Worm (Caenorhabditis elegans) whole organism, L3 larva: ENCODE data around the gene T26C5.5.
A peak's percentile ranks its signal among the peaks of the same experiment; 100 is the strongest.

Experiments used
- R02D3.7 ChIP-seq: fragments of 150-350 bp; optimal IDR thresholded peaks from 2 replicates; lab custom pipeline; 2014; ENCODE audit warnings: missing biosample characterization, missing genetic modification characterization
- ZK546.5 ChIP-seq: sonication (generic microtip); optimal IDR thresholded peaks from 2 replicates; lab custom pipeline; 2017; ENCODE audit warnings: missing biosample characterization, missing genetic modification characterization
- aly-2 ChIP-seq: fragments of 150-350 bp; optimal IDR thresholded peaks from 2 replicates; lab custom pipeline; 2014; ENCODE audit warnings: missing biosample characterization, missing genetic modification characterization
- ama-1 ChIP-seq: fragments of 150-350 bp; optimal IDR thresholded peaks from 2 replicates; lab custom pipeline; 2018
- ceh-16 ChIP-seq: sonication (generic microtip); optimal IDR thresholded peaks from 2 replicates; lab custom pipeline; 2017; ENCODE audit warnings: missing biosample characterization, missing genetic modification characterization
- ceh-28 ChIP-seq: fragments of 150-350 bp; optimal IDR thresholded peaks from 2 replicates; lab custom pipeline; 2014; ENCODE audit warnings: missing biosample characterization, missing genetic modification reagents, missing genetic modification characterization
- ceh-82 ChIP-seq: fragments of 150-350 bp; optimal IDR thresholded peaks from 2 replicates; lab custom pipeline; 2014; ENCODE audit warnings: missing biosample characterization, missing genetic modification characterization
- ceh-9 ChIP-seq: sonication (generic microtip); optimal IDR thresholded peaks from 2 replicates; lab custom pipeline; 2018; ENCODE audit warnings: missing biosample characterization, missing genetic modification characterization
- daf-12 ChIP-seq: fragments of 150-350 bp; optimal IDR thresholded peaks from 2 replicates; lab custom pipeline; 2014; ENCODE audit warnings: missing biosample characterization, missing genetic modification reagents, missing genetic modification characterization
- egl-27 ChIP-seq: sonication (generic microtip); optimal IDR thresholded peaks from 4 replicates; lab custom pipeline; 2017; ENCODE audit warnings: missing biosample characterization, missing genetic modification reagents, missing genetic modification characterization
- egl-5 ChIP-seq: fragments of 150-350 bp; optimal IDR thresholded peaks from 2 replicates; lab custom pipeline; 2017; ENCODE audit warnings: missing biosample characterization, missing genetic modification reagents, missing genetic modification characterization, inconsistent platforms
- elt-2 ChIP-seq: sonication (generic microtip); optimal IDR thresholded peaks from 2 replicates; lab custom pipeline; 2016; ENCODE audit warnings: missing genetic modification reagents, mild to moderate bottlenecking, missing genetic modification characterization, missing compliant biosample characterization
- elt-3 ChIP-seq, 3 experiments: fragments of 150-350 bp in 1 of 3; sonication (generic microtip) in 2 of 3; optimal IDR thresholded peaks; 2 replicates in 2 of 3; 4 replicates in 1 of 3; lab custom pipeline; 2014 to 2017; ENCODE audit warnings: missing biosample characterization in 3 of 3, missing genetic modification characterization in 3 of 3
- eor-1 ChIP-seq, 2 experiments: fragments of 150-350 bp; optimal IDR thresholded peaks; 2 replicates each; lab custom pipeline; 2014 to 2018; ENCODE audit warnings: missing biosample characterization in 2 of 2, missing genetic modification characterization in 2 of 2
- fkh-2 ChIP-seq: fragments of 150-350 bp; optimal IDR thresholded peaks from 2 replicates; lab custom pipeline; 2014; ENCODE audit warnings: missing biosample characterization, missing genetic modification reagents, missing genetic modification characterization
- fos-1 ChIP-seq: fragments of 150-350 bp; optimal IDR thresholded peaks from 2 replicates; lab custom pipeline; 2014; ENCODE audit warnings: missing biosample characterization, missing genetic modification characterization
- hmg-11 ChIP-seq: sonication (generic microtip); optimal IDR thresholded peaks from 2 replicates; lab custom pipeline; 2016; ENCODE audit warnings: missing genetic modification characterization, missing compliant biosample characterization
- lin-15B ChIP-seq: fragments of 150-350 bp; optimal IDR thresholded peaks from 2 replicates; lab custom pipeline; 2014; ENCODE audit warnings: missing biosample characterization, missing genetic modification characterization
- lin-39 ChIP-seq: fragments of 150-350 bp; optimal IDR thresholded peaks from 2 replicates; lab custom pipeline; 2018; ENCODE audit warnings: missing biosample characterization, missing genetic modification reagents, missing genetic modification characterization
- lsy-12 ChIP-seq: sonication (generic microtip); optimal IDR thresholded peaks from 2 replicates; lab custom pipeline; 2016; ENCODE audit warnings: mild to moderate bottlenecking, missing genetic modification characterization, missing compliant biosample characterization
- mml-1 ChIP-seq: fragments of 150-350 bp; sonication (generic microtip); optimal IDR thresholded peaks from 3 replicates; lab custom pipeline; 2014; ENCODE audit warnings: missing biosample characterization, missing genetic modification characterization
- nfya-1 ChIP-seq: sonication (generic microtip); optimal IDR thresholded peaks from 2 replicates; lab custom pipeline; 2017; ENCODE audit warnings: missing genetic modification characterization, mild to moderate bottlenecking, missing compliant biosample characterization, antibody characterized with exemption, moderate library complexity; ENCODE audit not compliant: insufficient read depth
- nhr-11 ChIP-seq: fragments of 150-350 bp; optimal IDR thresholded peaks from 2 replicates; lab custom pipeline; 2014; ENCODE audit warnings: missing biosample characterization, missing genetic modification characterization
- nhr-12 ChIP-seq: fragments of 150-350 bp; optimal IDR thresholded peaks from 2 replicates; lab custom pipeline; 2014; ENCODE audit warnings: missing biosample characterization, missing genetic modification characterization
- nhr-23 ChIP-seq: fragments of 150-350 bp; optimal IDR thresholded peaks from 2 replicates; lab custom pipeline; 2014; ENCODE audit warnings: missing biosample characterization, missing genetic modification reagents, missing genetic modification characterization
- nhr-25 ChIP-seq: sonication (generic microtip); optimal IDR thresholded peaks from 2 replicates; lab custom pipeline; 2017; ENCODE audit warnings: missing biosample characterization, missing genetic modification characterization
- nhr-28 ChIP-seq: fragments of 150-350 bp; optimal IDR thresholded peaks from 2 replicates; lab custom pipeline; 2014; ENCODE audit warnings: missing biosample characterization, missing genetic modification characterization
- nhr-43 ChIP-seq: sonication (generic microtip); optimal IDR thresholded peaks from 2 replicates; lab custom pipeline; 2016; ENCODE audit warnings: mild to moderate bottlenecking, missing genetic modification characterization, missing compliant biosample characterization; ENCODE audit not compliant: poor library complexity, severe bottlenecking
- nhr-76 ChIP-seq: fragments of 150-350 bp; sonication (generic microtip); optimal IDR thresholded peaks from 5 replicates; lab custom pipeline; 2014; ENCODE audit warnings: missing biosample characterization, missing genetic modification characterization
- nhr-77 ChIP-seq: fragments of 150-350 bp; optimal IDR thresholded peaks from 2 replicates; lab custom pipeline; 2014; ENCODE audit warnings: missing biosample characterization, missing genetic modification characterization
- pha-4 ChIP-seq: fragments of 150-350 bp; optimal IDR thresholded peaks from 2 replicates; lab custom pipeline; 2014; ENCODE audit warnings: missing biosample characterization, missing genetic modification reagents, missing genetic modification characterization
- pqm-1 ChIP-seq: fragments of 150-350 bp; optimal IDR thresholded peaks from 2 replicates; lab custom pipeline; 2017; ENCODE audit warnings: missing biosample characterization, missing genetic modification characterization, inconsistent platforms
- skn-1 ChIP-seq: fragments of 150-350 bp; optimal IDR thresholded peaks from 2 replicates; lab custom pipeline; 2014; ENCODE audit warnings: missing biosample characterization, missing genetic modification characterization
- tbx-2 ChIP-seq: sonication (generic microtip); optimal IDR thresholded peaks from 2 replicates; lab custom pipeline; 2016; ENCODE audit warnings: mild to moderate bottlenecking, missing genetic modification characterization, missing compliant biosample characterization
- unc-39 ChIP-seq: sonication (generic microtip); optimal IDR thresholded peaks from 4 replicates; lab custom pipeline; 2017; ENCODE audit warnings: missing biosample characterization, missing genetic modification characterization
- unc-62 ChIP-seq: fragments of 150-350 bp; sonication (generic microtip); optimal IDR thresholded peaks from 4 replicates; lab custom pipeline; 2014; ENCODE audit warnings: missing biosample characterization, missing genetic modification reagents, missing genetic modification characterization
- zag-1 ChIP-seq: fragments of 150-350 bp; optimal IDR thresholded peaks from 2 replicates; lab custom pipeline; 2014; ENCODE audit warnings: missing biosample characterization, missing genetic modification characterization
- ztf-4 ChIP-seq: fragments of 150-350 bp; optimal IDR thresholded peaks from 2 replicates; lab custom pipeline; 2014; ENCODE audit warnings: missing biosample characterization, missing genetic modification characterization

Gene T26C5.5

DNA sequence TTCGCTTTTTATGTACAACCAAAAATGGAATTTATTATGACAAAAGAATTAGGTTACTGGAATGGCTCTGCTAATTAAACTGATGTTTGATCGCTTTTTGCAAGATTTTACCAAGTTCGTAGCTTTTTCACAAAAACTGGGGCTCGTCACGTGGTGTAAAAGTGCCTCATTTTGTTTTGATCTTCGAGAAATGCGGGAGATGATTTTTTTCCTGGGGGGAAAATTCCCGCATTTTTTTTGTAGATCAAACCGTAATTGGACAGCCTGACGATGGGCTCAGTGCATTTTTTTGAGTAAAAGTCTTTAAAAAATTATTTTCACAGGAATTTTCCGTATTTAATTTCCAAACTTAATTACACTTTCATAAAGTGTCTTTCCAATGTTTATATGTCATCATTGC, 42.6 kb upstream of the T26C5.5 start:
- TF ChIP-seq R02D3.7 (tag; lab: Kevin White, UChicago): no peak
- TF ChIP-seq nhr-25 (tag; lab: Kevin White, UChicago): no peak
- TF ChIP-seq nhr-23: no peak
- no peak for TF ChIP-seq hmg-11 (tag; lab: Kevin White, UChicago)
- no peak for TF ChIP-seq zag-1 (tag; lab: Kevin White, UChicago)
- TF ChIP-seq daf-12 (tag; lab: Kevin White, UChicago): no peak
- no peak for TF ChIP-seq nhr-28 (tag; lab: Kevin White, UChicago)
- TF ChIP-seq ztf-4: no peak
- no peak for TF ChIP-seq nfya-1 (tag; lab: Kevin White, UChicago)
- no peak for TF ChIP-seq ceh-82 (tag; lab: Kevin White, UChicago)
- TF ChIP-seq pha-4: no peak
- TF ChIP-seq skn-1 (tag; lab: Kevin White, UChicago): no peak
- no peak for TF ChIP-seq elt-2 (tag; lab: Kevin White, UChicago)

ce11 chrII:9285171-9286025, 38.9 kb upstream of the T26C5.5 start, which contains the start of gene mtrr-1:
mtrr-1 (plus strand) TSS chrII:9285975.
- no peak for TF ChIP-seq lin-15B (tag; lab: Kevin White, UChicago)
- TF ChIP-seq nhr-12 (tag; lab: Kevin White, UChicago): no peak
- no peak for TF ChIP-seq skn-1 (tag; lab: Kevin White, UChicago)
- no peak for TF ChIP-seq elt-3 (tag; optimal IDR thresholded peaks at IDR 0.05; lab: Kevin White, UChicago)
- no peak for TF ChIP-seq egl-27 (tag; lab: Kevin White, UChicago)
- TF ChIP-seq ama-1: peak; percentile 89
- TF ChIP-seq pha-4: no peak
- peak; percentile 34 for TF ChIP-seq lin-39 (tag; lab: Kevin White, UChicago)
- no peak for TF ChIP-seq ZK546.5 (tag; lab: Kevin White, UChicago)
- peak; percentile 38 for TF ChIP-seq nhr-25 (tag; lab: Kevin White, UChicago)
- peak; percentile 4 for TF ChIP-seq pqm-1
- TF ChIP-seq nfya-1 (tag; lab: Kevin White, UChicago): peak; percentile 55
- peak; percentile 10 for TF ChIP-seq ceh-28 (tag; lab: Kevin White, UChicago)
- peak; percentile 25 for TF ChIP-seq nhr-43
- no peak for TF ChIP-seq fos-1 (tag; lab: Kevin White, UChicago)
- TF ChIP-seq nhr-23: peak; percentile 44
- TF ChIP-seq daf-12 (tag; lab: Kevin White, UChicago): no peak

- TF ChIP-seq nhr-76 (tag; lab: Kevin White, UChicago) (peak; percentile 7), lin-15B (tag; lab: Kevin White, UChicago) (no peak), R02D3.7 (tag; lab: Kevin White, UChicago) (no peak), elt-3 (tag; optimal IDR thresholded peaks at IDR 0.05; lab: Kevin White, UChicago) (no peak), pha-4 (peak; percentile 71), ama-1 (peak; percentile 19), ztf-4 (peak; percentile 34), elt-2 (tag; lab: Kevin White, UChicago) (peak; percentile 19), nfya-1 (tag; lab: Kevin White, UChicago) (peak; percentile 81), nhr-25 (tag; lab: Kevin White, UChicago) (peak; percentile 19), pqm-1 (peak; percentile 72)
Measured at ce11 chrII:9284358-9285170, 38.0 kb upstream of the T26C5.5 start.

ce11 chrII:9283668-9284357, 37.3 kb upstream of the T26C5.5 start:
- TF ChIP-seq ama-1: peak; percentile 24
- TF ChIP-seq unc-39: no peak
- peak; percentile 71 for TF ChIP-seq ceh-28 (tag; lab: Kevin White, UChicago)
- peak; percentile 82 for TF ChIP-seq pha-4
- peak; percentile 29 for TF ChIP-seq mml-1
- no peak for TF ChIP-seq unc-62 (GFP tag; lab: Kevin White, UChicago)
- TF ChIP-seq egl-27 (tag; lab: Kevin White, UChicago): peak; percentile 29
- peak; percentile 54 for TF ChIP-seq lsy-12
- TF ChIP-seq zag-1 (tag; lab: Kevin White, UChicago): no peak
- TF ChIP-seq nhr-23: peak; percentile 84
- TF ChIP-seq nhr-11 (tag; lab: Kevin White, UChicago): peak; percentile 8
- no peak for TF ChIP-seq hmg-11 (tag; lab: Kevin White, UChicago)
- no peak for TF ChIP-seq R02D3.7 (tag; lab: Kevin White, UChicago)
- TF ChIP-seq ztf-4: no peak
- TF ChIP-seq ceh-9 (tag; lab: Kevin White, UChicago): no peak
- TF ChIP-seq eor-1 (tag; optimal IDR thresholded peaks at IDR 0.05; lab: Kevin White, UChicago): no peak
- TF ChIP-seq tbx-2 (tag; lab: Kevin White, UChicago): no peak
- no peak for TF ChIP-seq lin-15B (tag; lab: Kevin White, UChicago)
- no peak for TF ChIP-seq ZK546.5 (tag; lab: Kevin White, UChicago)
- peak; percentile 42 for TF ChIP-seq egl-5 (tag; lab: Kevin White, UChicago)
- TF ChIP-seq nhr-43: peak; percentile 90
- TF ChIP-seq aly-2: no peak
- peak; percentile 69 for TF ChIP-seq nfya-1 (tag; lab: Kevin White, UChicago)
- no peak for TF ChIP-seq fkh-2 (tag; lab: Kevin White, UChicago)
- peak; percentile 51 for TF ChIP-seq lin-39 (tag; lab: Kevin White, UChicago)
- TF ChIP-seq daf-12 (tag; lab: Kevin White, UChicago): no peak
- TF ChIP-seq nhr-77 (tag; lab: Kevin White, UChicago): no peak
- no peak for TF ChIP-seq ceh-16
